Worm (Caenorhabditis elegans): ENCODE measurements around the gene C38H2.3.

Gene C38H2.3

ce11 chrIII:10380640-10381039, 5.7 kb downstream of the C38H2.3 start:
- TF ChIP-seq dao-5 (tag; optimal IDR thresholded peaks at IDR 0.05) (no peak), him-1 (tag; optimal IDR thresholded peaks at IDR 0.05) (no peak), W03F9.2 (tag; optimal IDR thresholded peaks at IDR 0.05) (no peak)

- TF ChIP-seq dao-5 (tag; optimal IDR thresholded peaks at IDR 0.05) (no peak), him-1 (tag; optimal IDR thresholded peaks at IDR 0.05) (no peak)
Observed at ce11 chrIII:10379632-10380031, 6.7 kb downstream of the C38H2.3 start.

ce11 chrIII:10378899-10379298, 7.5 kb downstream of the C38H2.3 start:
- no peak for TF ChIP-seq dao-5 (tag; optimal IDR thresholded peaks at IDR 0.05)
- TF ChIP-seq him-1 (tag; optimal IDR thresholded peaks at IDR 0.05): no peak
- no peak for TF ChIP-seq W03F9.2 (tag; optimal IDR thresholded peaks at IDR 0.05)

ce11 chrIII:10376041-10376440, 10.3 kb downstream of the C38H2.3 start:
- TF ChIP-seq W03F9.2 (tag; optimal IDR thresholded peaks at IDR 0.05): no peak
- no peak for TF ChIP-seq dao-5 (tag; optimal IDR thresholded peaks at IDR 0.05)
- TF ChIP-seq him-1 (tag; optimal IDR thresholded peaks at IDR 0.05): no peak

- TF ChIP-seq dao-5 (tag; optimal IDR thresholded peaks at IDR 0.05): no peak
- no peak for TF ChIP-seq him-1 (tag; optimal IDR thresholded peaks at IDR 0.05)
- TF ChIP-seq W03F9.2 (tag; optimal IDR thresholded peaks at IDR 0.05): no peak
Observed at ce11 chrIII:10373845-10374244, 12.5 kb downstream of the C38H2.3 start.

ce11 chrIII:10367355-10367909, 18.9 kb downstream of the C38H2.3 start:
- TF ChIP-seq dao-5 (tag; optimal IDR thresholded peaks at IDR 0.05) (no peak), W03F9.2 (tag; optimal IDR thresholded peaks at IDR 0.05) (no peak), him-1 (tag; optimal IDR thresholded peaks at IDR 0.05) (no peak)

ce11 chrIII:10364656-10365055, 21.7 kb downstream of the C38H2.3 start, which contains the start of gene tbc-8:
Gene tbc-8 (plus strand): TSS chrIII:10364956.
- TF ChIP-seq dao-5 (tag; optimal IDR thresholded peaks at IDR 0.05) (no peak), W03F9.2 (tag; optimal IDR thresholded peaks at IDR 0.05) (no peak), him-1 (tag; optimal IDR thresholded peaks at IDR 0.05) (no peak)

- TF ChIP-seq him-1 (tag; optimal IDR thresholded peaks at IDR 0.05): no peak
- no peak for TF ChIP-seq W03F9.2 (tag; optimal IDR thresholded peaks at IDR 0.05)
- TF ChIP-seq dao-5 (tag; optimal IDR thresholded peaks at IDR 0.05): no peak
Observed at ce11 chrIII:10362920-10363319, 23.5 kb downstream of the C38H2.3 start.

ce11 chrIII:10361456-10361855, 24.9 kb downstream of the C38H2.3 start:
- no peak for TF ChIP-seq W03F9.2 (tag; optimal IDR thresholded peaks at IDR 0.05)
- TF ChIP-seq dao-5 (tag; optimal IDR thresholded peaks at IDR 0.05): no peak
- no peak for TF ChIP-seq him-1 (tag; optimal IDR thresholded peaks at IDR 0.05)

- TF ChIP-seq dao-5 (tag; optimal IDR thresholded peaks at IDR 0.05) (no peak), W03F9.2 (tag; optimal IDR thresholded peaks at IDR 0.05) (no peak), him-1 (tag; optimal IDR thresholded peaks at IDR 0.05) (no peak)
Observed at ce11 chrIII:10359916-10360315, 26.5 kb downstream of the C38H2.3 start.

ce11 chrIII:10358751-10359150, 27.6 kb downstream of the C38H2.3 start:
- TF ChIP-seq dao-5 (tag; optimal IDR thresholded peaks at IDR 0.05) (no peak), him-1 (tag; optimal IDR thresholded peaks at IDR 0.05) (no peak), W03F9.2 (tag; optimal IDR thresholded peaks at IDR 0.05) (no peak)

ce11 chrIII:10357598-10358186, 28.7 kb downstream of the C38H2.3 start, which contains the start of gene umps-1:
Gene umps-1 (minus strand): TSS chrIII:10357648.
- no peak for TF ChIP-seq dao-5 (tag; optimal IDR thresholded peaks at IDR 0.05)
- TF ChIP-seq W03F9.2 (tag; optimal IDR thresholded peaks at IDR 0.05): peak; percentile 57

ce11 chrIII:10355382-10355781, 31.0 kb downstream of the C38H2.3 start, which contains the start of gene spp-1:
Gene spp-1 (minus strand): TSS chrIII:10355668.
- TF ChIP-seq W03F9.2 (tag; optimal IDR thresholded peaks at IDR 0.05): no peak
- no peak for TF ChIP-seq him-1 (tag; optimal IDR thresholded peaks at IDR 0.05)
- TF ChIP-seq dao-5 (tag; optimal IDR thresholded peaks at IDR 0.05): no peak

ce11 chrIII:10354591-10354990, 31.8 kb downstream of the C38H2.3 start:
- TF ChIP-seq W03F9.2 (tag; optimal IDR thresholded peaks at IDR 0.05) (no peak), dao-5 (tag; optimal IDR thresholded peaks at IDR 0.05) (no peak), him-1 (tag; optimal IDR thresholded peaks at IDR 0.05) (no peak)

- TF ChIP-seq him-1 (tag; optimal IDR thresholded peaks at IDR 0.05): no peak
- TF ChIP-seq W03F9.2 (tag; optimal IDR thresholded peaks at IDR 0.05): no peak
- no peak for TF ChIP-seq dao-5 (tag; optimal IDR thresholded peaks at IDR 0.05)
Observed at ce11 chrIII:10353423-10353822, 33.0 kb downstream of the C38H2.3 start.

Measured in whole organism, L4/young adult.